Worm (Caenorhabditis elegans) whole organism, L4 larva: ENCODE results near the gene W02D7.12.

Experiments
- D1046.2 ChIP-seq: fragments of 200-800 bp; sonication (Bioruptor generic); IDR thresholded peaks from 2 replicates; pipeline ENCODE4 v1.3.6; 2022; ENCODE audit warnings: missing genetic modification characterization, missing compliant biosample characterization
- Y105C5A.15 ChIP-seq: fragments of 200-800 bp; sonication (Bioruptor generic); IDR thresholded peaks from 2 replicates; pipeline ENCODE4 v1.3.6; 2022; ENCODE audit warnings: missing genetic modification characterization, missing compliant biosample characterization
- aly-2 ChIP-seq: sonication (generic microtip); optimal IDR thresholded peaks from 2 replicates; lab custom pipeline; 2018; ENCODE audit warnings: missing biosample characterization, missing genetic modification characterization
- ceh-82 ChIP-seq: sonication (generic microtip); optimal IDR thresholded peaks from 2 replicates; lab custom pipeline; 2017; ENCODE audit warnings: missing biosample characterization, missing genetic modification characterization
- egl-27 ChIP-seq: sonication (generic microtip); optimal IDR thresholded peaks from 3 replicates; lab custom pipeline; 2017; ENCODE audit warnings: missing biosample characterization, missing genetic modification reagents, missing genetic modification characterization
- egl-43 ChIP-seq: fragments of 200-800 bp; sonication (Bioruptor generic); IDR thresholded peaks from 2 replicates; pipeline ENCODE4 v1.3.6; 2022; ENCODE audit warnings: missing genetic modification reagents, missing genetic modification characterization, missing compliant biosample characterization
- lin-1 ChIP-seq: fragments of 200-800 bp; sonication (Bioruptor generic); IDR thresholded peaks from 2 replicates; pipeline ENCODE4 v1.3.6; 2022; ENCODE audit warnings: missing genetic modification reagents, missing genetic modification characterization, missing compliant biosample characterization
- mes-2 ChIP-seq: sonication (generic microtip); optimal IDR thresholded peaks from 2 replicates; lab custom pipeline; 2016; ENCODE audit warnings: missing genotype, mild to moderate bottlenecking, missing genetic modification characterization, missing compliant biosample characterization; ENCODE audit not compliant: poor library complexity, severe bottlenecking
- nhr-11 ChIP-seq: fragments of 150-350 bp; optimal IDR thresholded peaks from 2 replicates; lab custom pipeline; 2014; ENCODE audit warnings: missing biosample characterization, missing genetic modification characterization
- skn-1 ChIP-seq: fragments of 150-350 bp; optimal IDR thresholded peaks from 2 replicates; lab custom pipeline; 2014; ENCODE audit warnings: missing biosample characterization, missing genetic modification characterization
- unc-62 ChIP-seq, 3 experiments: fragments of 150-350 bp in 1 of 3; sonication (generic microtip); optimal IDR thresholded peaks in 2 of 3; peaks in 1 of 3; 1 replicate in 1 of 3; 2 replicates in 2 of 3; lab custom pipeline; 2014 to 2017; ENCODE audit warnings: missing biosample characterization in 3 of 3, missing genetic modification characterization in 3 of 3, missing genetic modification reagents in 3 of 3, missing genotype in 1 of 3

- TF ChIP-seq lin-1 (GFP tag; lab: Robert Waterston, UW) (no peak), egl-27 (tag; lab: Kevin White, UChicago) (no peak), Y105C5A.15 (GFP tag; lab: Robert Waterston, UW) (no peak), skn-1 (tag; lab: Kevin White, UChicago) (no peak), D1046.2 (no peak), egl-43 (no peak), nhr-11 (no peak), aly-2 (tag; lab: Kevin White, UChicago) (no peak), ceh-82 (tag; lab: Kevin White, UChicago) (no peak), unc-62 (GFP tag; optimal IDR thresholded peaks at IDR 0.05 in 1 of 2; lab: Kevin White, UChicago) (no peak), unc-62 (tag; optimal IDR thresholded peaks at IDR 0.05; lab: Kevin White, UChicago) (no peak), mes-2 (no peak)
Observed at ce11 chrV:8357756-8358155, 46.4 kb downstream of the W02D7.12 start.
